Worm (Caenorhabditis elegans) whole organism, L1 larva: ENCODE measurements around the gene zim-3.

Source experiments
- aha-1 ChIP-seq: fragments of 150-350 bp; optimal IDR thresholded peaks from 2 replicates; lab custom pipeline; 2014; ENCODE audit warnings: missing biosample characterization, missing genetic modification characterization
- ama-1 ChIP-seq: fragments of 150-350 bp; optimal IDR thresholded peaks from 2 replicates; lab custom pipeline; 2014
- blmp-1 ChIP-seq: fragments of 150-350 bp; optimal IDR thresholded peaks from 2 replicates; lab custom pipeline; 2014; ENCODE audit warnings: missing biosample characterization, missing genetic modification characterization
- ceh-82 ChIP-seq, 3 experiments: fragments of 150-350 bp in 1 of 3; sonication (generic microtip) in 2 of 3; optimal IDR thresholded peaks; 2 replicates each; lab custom pipeline; 2014 to 2017; ENCODE audit warnings: missing biosample characterization in 3 of 3, missing genetic modification characterization in 3 of 3
- ceh-88 ChIP-seq: fragments of 200-800 bp; sonication (Bioruptor generic); IDR thresholded peaks from 2 replicates; pipeline ENCODE4 v1.3.6; 2022; ENCODE audit warnings: missing genetic modification characterization, missing compliant biosample characterization
- ceh-90 ChIP-seq: sonication (generic microtip); optimal IDR thresholded peaks from 2 replicates; lab custom pipeline; 2016; ENCODE audit warnings: missing genetic modification characterization, missing compliant biosample characterization
- ces-1 ChIP-seq: fragments of 150-350 bp; optimal IDR thresholded peaks from 2 replicates; lab custom pipeline; 2014; ENCODE audit warnings: missing biosample characterization, missing genetic modification reagents, missing genetic modification characterization
- dsc-1 ChIP-seq: sonication (generic microtip); optimal IDR thresholded peaks from 2 replicates; lab custom pipeline; 2016; ENCODE audit warnings: mild to moderate bottlenecking, missing genetic modification characterization, missing compliant biosample characterization
- efl-1 ChIP-seq, 4 experiments: fragments of 150-350 bp; optimal IDR thresholded peaks in 3 of 4; peaks in 1 of 4; 1 replicate in 1 of 4; 2 replicates in 3 of 4; lab custom pipeline; 2014; ENCODE audit warnings: missing biosample characterization in 2 of 4, missing genetic modification characterization in 2 of 4, missing genetic modification reagents in 2 of 4
- efl-3 ChIP-seq: fragments of 200-800 bp; sonication (Bioruptor generic); optimal IDR thresholded peaks from 2 replicates; lab custom pipeline; 2018; ENCODE audit warnings: mild to moderate bottlenecking, missing genetic modification characterization, missing compliant biosample characterization
- fkh-8 ChIP-seq: sonication (generic microtip); optimal IDR thresholded peaks from 2 replicates; lab custom pipeline; 2016; ENCODE audit warnings: mild to moderate bottlenecking, missing genetic modification characterization, missing compliant biosample characterization
- grh-1 ChIP-seq: fragments of 200-800 bp; sonication (Bioruptor generic); IDR thresholded peaks from 2 replicates; pipeline ENCODE4 v1.3.6; 2022; ENCODE audit warnings: missing genetic modification reagents, missing genetic modification characterization, missing compliant biosample characterization
- hlh-4 ChIP-seq: sonication (generic microtip); optimal IDR thresholded peaks from 2 replicates; lab custom pipeline; 2016; ENCODE audit warnings: mild to moderate bottlenecking, missing genetic modification characterization, missing compliant biosample characterization
- irx-1 ChIP-seq: sonication (generic microtip); optimal IDR thresholded peaks from 2 replicates; lab custom pipeline; 2016; ENCODE audit warnings: missing genetic modification characterization, missing compliant biosample characterization
- lin-14 ChIP-seq: fragments of 200-800 bp; sonication (Bioruptor generic); optimal IDR thresholded peaks from 2 replicates; lab custom pipeline; 2018; ENCODE audit warnings: mild to moderate bottlenecking, missing genetic modification characterization, moderate library complexity, missing compliant biosample characterization
- lin-35 ChIP-seq, 2 experiments: fragments of 150-350 bp; optimal IDR thresholded peaks; 2 replicates each; lab custom pipeline; 2014; ENCODE audit warnings: missing biosample characterization in 2 of 2, missing genetic modification characterization in 2 of 2, missing genetic modification reagents in 2 of 2
- mab-9 ChIP-seq: fragments of 200-800 bp; sonication (Bioruptor generic); IDR thresholded peaks from 2 replicates; pipeline ENCODE4 v1.3.6; 2022; ENCODE audit warnings: missing genetic modification reagents, missing genetic modification characterization, missing compliant biosample characterization
- mep-1 ChIP-seq: fragments of 150-350 bp; optimal IDR thresholded peaks from 2 replicates; lab custom pipeline; 2014; ENCODE audit warnings: missing biosample characterization, missing genetic modification characterization
- nhr-12 ChIP-seq: sonication (generic microtip); optimal IDR thresholded peaks from 2 replicates; lab custom pipeline; 2017; ENCODE audit warnings: missing biosample characterization, missing genetic modification characterization
- nhr-28 ChIP-seq: fragments of 150-350 bp; optimal IDR thresholded peaks from 2 replicates; lab custom pipeline; 2014; ENCODE audit warnings: missing biosample characterization, missing genetic modification characterization
- nhr-47 ChIP-seq: sonication (generic microtip); optimal IDR thresholded peaks from 2 replicates; lab custom pipeline; 2016; ENCODE audit warnings: mild to moderate bottlenecking, missing genetic modification characterization, moderate library complexity, missing compliant biosample characterization
- nhr-76 ChIP-seq: sonication (generic microtip); optimal IDR thresholded peaks from 2 replicates; lab custom pipeline; 2017; ENCODE audit warnings: missing biosample characterization, missing genetic modification characterization
- nhr-85 ChIP-seq: sonication (generic microtip); peaks from one replicate; lab custom pipeline; 2016; ENCODE audit warnings: missing genetic modification characterization, inconsistent platforms, missing compliant biosample characterization
- pag-3 ChIP-seq: sonication (generic microtip); optimal IDR thresholded peaks from 2 replicates; lab custom pipeline; 2017; ENCODE audit warnings: missing genetic modification characterization, mild to moderate bottlenecking, missing compliant biosample characterization, antibody characterized with exemption, borderline replicate concordance; ENCODE audit not compliant: insufficient read depth
- sptf-1 ChIP-seq: fragments of 150-350 bp; optimal IDR thresholded peaks from 2 replicates; lab custom pipeline; 2014; ENCODE audit warnings: missing biosample characterization, missing genetic modification characterization
- sup-37 ChIP-seq: fragments of 200-800 bp; sonication (Bioruptor generic); optimal IDR thresholded peaks from 2 replicates; lab custom pipeline; 2018; ENCODE audit warnings: mild to moderate bottlenecking, missing genetic modification characterization, missing compliant biosample characterization
- swsn-7 ChIP-seq: sonication (generic microtip); optimal IDR thresholded peaks from 2 replicates; lab custom pipeline; 2016; ENCODE audit warnings: missing genetic modification characterization, missing compliant biosample characterization
- unc-130 ChIP-seq: fragments of 150-350 bp; optimal IDR thresholded peaks from 2 replicates; lab custom pipeline; 2017; ENCODE audit warnings: missing biosample characterization, missing genetic modification characterization, inconsistent platforms
- unc-30 ChIP-seq: sonication (generic microtip); optimal IDR thresholded peaks from 2 replicates; lab custom pipeline; 2017; ENCODE audit warnings: missing biosample characterization, missing genetic modification characterization
- ztf-4 ChIP-seq: fragments of 150-350 bp; optimal IDR thresholded peaks from 2 replicates; lab custom pipeline; 2014; ENCODE audit warnings: missing biosample characterization, missing genetic modification characterization

Gene zim-3

ce11 chrIV:10567822-10568221, 9.3 kb downstream of the zim-3 start:
- TF ChIP-seq blmp-1 (peak; percentile 8), lin-14 (GFP tag; lab: Kevin White, UChicago) (peak; percentile 35), ceh-82 (tag; optimal IDR thresholded peaks at IDR 0.05; lab: Kevin White, UChicago) (no peak), ztf-4 (tag; lab: Kevin White, UChicago) (no peak)

ce11 chrIV:10570065-10570464, 11.6 kb downstream of the zim-3 start:
- TF ChIP-seq ces-1 (GFP tag; lab: Kevin White, UChicago) (no peak), lin-14 (GFP tag; lab: Kevin White, UChicago) (peak; percentile 13), blmp-1 (peak; percentile 94)

- no peak for TF ChIP-seq sptf-1 (tag; lab: Kevin White, UChicago)
- no peak for TF ChIP-seq efl-1 (optimal IDR thresholded peaks at IDR 0.05; lab: Kevin White, UChicago)
- peak in 1 of 2 experiments; percentile 81 for TF ChIP-seq efl-1 (GFP tag; optimal IDR thresholded peaks at IDR 0.05 in 1 of 2; lab: Kevin White, UChicago)
- TF ChIP-seq irx-1, result no peak
- TF ChIP-seq blmp-1, result peak; percentile 15
These were observed 12.5 kb downstream of the zim-3 start for ce11 chrIV:10571020-10571419.

ce11 chrIV:10573471-10573870, 15.0 kb downstream of the zim-3 start:
- no peak for TF ChIP-seq unc-30 (tag; lab: Kevin White, UChicago)
- no peak for TF ChIP-seq grh-1 (GFP tag; lab: Robert Waterston, UW)
- TF ChIP-seq lin-14 (GFP tag; lab: Kevin White, UChicago), result peak; percentile 42
- TF ChIP-seq aha-1 (tag; lab: Kevin White, UChicago), result no peak
- no peak for TF ChIP-seq ama-1 (lab: Kevin White, UChicago)
- TF ChIP-seq lin-35 (GFP tag; optimal IDR thresholded peaks at IDR 0.05; lab: Kevin White, UChicago), result no peak
- no peak for TF ChIP-seq ceh-88 (GFP tag; lab: Robert Waterston, UW)
- TF ChIP-seq swsn-7 (tag; lab: Kevin White, UChicago), result no peak

- TF ChIP-seq lin-14 (GFP tag; lab: Kevin White, UChicago) (peak; percentile 52), sup-37 (GFP tag; lab: Kevin White, UChicago) (no peak), ceh-88 (GFP tag; lab: Robert Waterston, UW) (no peak), unc-130 (tag; lab: Kevin White, UChicago) (no peak), hlh-4 (no peak), fkh-8 (tag; lab: Kevin White, UChicago) (no peak), nhr-12 (tag; lab: Kevin White, UChicago) (no peak), ama-1 (lab: Kevin White, UChicago) (no peak), pag-3 (no peak), dsc-1 (tag; lab: Kevin White, UChicago) (peak; percentile 46)
- TF ChIP-seq, all 84 proteins: peak for 2
These were observed 16.0 kb downstream of the zim-3 start for ce11 chrIV:10574471-10574870.

- TF ChIP-seq blmp-1 (peak; percentile 45), nhr-28 (tag; lab: Kevin White, UChicago) (no peak)
These were observed 17.5 kb downstream of the zim-3 start, which contains the start of gene efn-2 for ce11 chrIV:10576050-10576449. TSS of gene efn-2 (plus strand) at chrIV:10576350.

ce11 chrIV:10576624-10577023, 18.1 kb downstream of the zim-3 start:
- TF ChIP-seq efl-3 (GFP tag; lab: Kevin White, UChicago) (no peak), blmp-1 (peak; percentile 54), ama-1 (lab: Kevin White, UChicago) (no peak), mab-9 (GFP tag; lab: Robert Waterston, UW) (no peak), nhr-85 (tag; lab: Kevin White, UChicago) (peak; percentile 16), mep-1 (tag; lab: Kevin White, UChicago) (peak; percentile 14), nhr-47 (tag; lab: Kevin White, UChicago) (no peak), ceh-90 (tag; lab: Kevin White, UChicago) (no peak), lin-14 (GFP tag; lab: Kevin White, UChicago) (peak; percentile 60), nhr-76 (tag; lab: Kevin White, UChicago) (no peak)
